Fruit fly (Drosophila melanogaster): ENCODE measurements around the gene Ptp4E.

Ptp4E gene

dm6 chrX:5002748-5003147 lies 63.8 kb downstream of the Ptp4E start (continued):
- TF ChIP-seq CG11294 (GFP tag; IDR thresholded peaks at IDR 0.05) = 0 out of 2 replicates have a peak, but pooled peaks have one; percentile 8
- no peak for TF ChIP-seq CG7368 (GFP tag; optimal IDR thresholded peaks at IDR 0.05)
- no peak for TF ChIP-seq CG8319 (GFP tag; optimal IDR thresholded peaks at IDR 0.05)
- TF ChIP-seq CG6276 (GFP tag; optimal IDR thresholded peaks at IDR 0.05) = peak; percentile 46
- TF ChIP-seq topi (GFP tag; optimal IDR thresholded peaks at IDR 0.05) = no peak
- TF ChIP-seq CG10669 (GFP tag; optimal IDR thresholded peaks at IDR 0.05) = no peak
- peak; percentile 75 for TF ChIP-seq eg (GFP tag; IDR thresholded peaks at IDR 0.05)
- TF ChIP-seq fd59A (GFP tag; optimal IDR thresholded peaks at IDR 0.05) = no peak
- TF ChIP-seq CG9139 (GFP tag; optimal IDR thresholded peaks at IDR 0.05) = no peak
- TF ChIP-seq pdm3 (GFP tag; optimal IDR thresholded peaks at IDR 0.05) = peak; percentile 13
- TF ChIP-seq CG11902 (GFP tag; optimal IDR thresholded peaks at IDR 0.05) = no peak
- no peak for TF ChIP-seq spab (GFP tag; optimal IDR thresholded peaks at IDR 0.05)
- peak; percentile 10 for TF ChIP-seq Met (GFP tag; optimal IDR thresholded peaks at IDR 0.05)
- TF ChIP-seq CG34406 (GFP tag; optimal IDR thresholded peaks at IDR 0.05) = no peak
- TF ChIP-seq CG32006 (GFP tag; optimal IDR thresholded peaks at IDR 0.05) = peak; percentile 79
- no peak for TF ChIP-seq Ets96B (tag; optimal IDR thresholded peaks at IDR 0.05)
- peak; percentile 69 for TF ChIP-seq CG6163 (GFP tag; IDR thresholded peaks at IDR 0.05)
- TF ChIP-seq CG1621 (tag; optimal IDR thresholded peaks at IDR 0.05) = no peak
- TF ChIP-seq esn (GFP tag; optimal IDR thresholded peaks at IDR 0.05) = peak; percentile 12
- peak; percentile 57 for TF ChIP-seq Hr4 (GFP tag; optimal IDR thresholded peaks at IDR 0.05)
- TF ChIP-seq svp (GFP tag) = peak; percentile 46
- peak; percentile 83 for TF ChIP-seq Eip78C (GFP tag)
- TF ChIP-seq CG6854 (GFP tag; optimal IDR thresholded peaks at IDR 0.05) = no peak
- no peak for TF ChIP-seq CG3032 (tag; optimal IDR thresholded peaks at IDR 0.05)
- TF ChIP-seq CG31627 (GFP tag; optimal IDR thresholded peaks at IDR 0.05) = no peak
